Fruit fly (Drosophila melanogaster) whole organism, embryonic: ENCODE data around the gene CG34179.

Source experiments
- Atf6 ChIP-seq: fragments of 200-800 bp; sonication (Bioruptor generic); IDR thresholded peaks from 2 replicates; pipeline ENCODE4 v1.3.6; 2022; ENCODE audit warnings: missing biosample characterization, missing genetic modification characterization
- Bgb ChIP-seq: fragments of 200-800 bp; sonication (Bioruptor generic); IDR thresholded peaks from 2 replicates; pipeline ENCODE4 v1.3.6; 2022; ENCODE audit warnings: missing biosample characterization, missing genetic modification characterization; ENCODE audit not compliant: partially characterized antibody
- Blimp-1 ChIP-seq: fragments of 200-800 bp; sonication (Bioruptor generic); optimal IDR thresholded peaks from 3 replicates; lab custom pipeline; 2018; ENCODE audit warnings: missing biosample characterization, missing genetic modification characterization, mild to moderate bottlenecking, moderate library complexity, missing genetic modification reagents
- Bteb2 ChIP-seq: fragments of 200-800 bp; sonication (Bioruptor generic); optimal IDR thresholded peaks from 2 replicates; lab custom pipeline; 2016; ENCODE audit warnings: missing biosample characterization, missing genetic modification characterization
- CG10543 ChIP-seq: fragments of 200-800 bp; sonication (Bioruptor generic); optimal IDR thresholded peaks from 3 replicates; lab custom pipeline; 2017; ENCODE audit warnings: missing biosample characterization, mild to moderate bottlenecking, missing genetic modification characterization, moderate library complexity
- CG10959 ChIP-seq: fragments of 200-800 bp; sonication (Bioruptor generic); IDR thresholded peaks from 2 replicates; pipeline ENCODE4 v1.3.6; 2022; ENCODE audit warnings: missing biosample characterization, missing genetic modification characterization
- CG12104 ChIP-seq: fragments of 200-800 bp; sonication (Bioruptor generic); optimal IDR thresholded peaks from 3 replicates; lab custom pipeline; 2016; ENCODE audit warnings: missing biosample characterization, missing genetic modification characterization
- CG12299 ChIP-seq: fragments of 200-800 bp; sonication (Bioruptor generic); optimal IDR thresholded peaks from 2 replicates; lab custom pipeline; 2018; ENCODE audit warnings: missing biosample characterization, mild to moderate bottlenecking, missing genetic modification characterization
- CG13624 ChIP-seq: fragments of 200-800 bp; sonication (Bioruptor generic); optimal IDR thresholded peaks from 2 replicates; lab custom pipeline; 2016; ENCODE audit warnings: missing biosample characterization, missing genetic modification characterization
- CG14667 ChIP-seq: fragments of 200-800 bp; sonication (Bioruptor generic); IDR thresholded peaks from 2 replicates; pipeline ENCODE4 v1.3.6; 2022; ENCODE audit warnings: missing biosample characterization, missing genetic modification characterization
- CG15073 ChIP-seq: fragments of 200-800 bp; sonication (Bioruptor generic); optimal IDR thresholded peaks from 2 replicates; lab custom pipeline; 2016; ENCODE audit warnings: missing biosample characterization, missing genetic modification characterization
- CG1602 ChIP-seq: fragments of 200-800 bp; sonication (Bioruptor generic); optimal IDR thresholded peaks from 3 replicates; lab custom pipeline; 2016; ENCODE audit warnings: missing biosample characterization, missing genetic modification characterization
- CG17612 ChIP-seq: fragments of 200-800 bp; sonication (Bioruptor generic); IDR thresholded peaks from 2 replicates; pipeline ENCODE4 v1.3.6; 2022; ENCODE audit warnings: missing biosample characterization, missing genetic modification characterization
- CG3065 ChIP-seq: fragments of 200-800 bp; sonication (Bioruptor generic); optimal IDR thresholded peaks from 2 replicates; lab custom pipeline; 2016; ENCODE audit warnings: missing biosample characterization, missing genetic modification characterization
- CG31365 ChIP-seq: fragments of 200-800 bp; sonication (Bioruptor generic); optimal IDR thresholded peaks from 2 replicates; lab custom pipeline; 2018; ENCODE audit warnings: missing biosample characterization, mild to moderate bottlenecking, missing genetic modification characterization
- CG33213 ChIP-seq: fragments of 200-800 bp; sonication (Bioruptor generic); optimal IDR thresholded peaks from 3 replicates; lab custom pipeline; 2016; ENCODE audit warnings: missing biosample characterization, missing genetic modification characterization
- CG33557 ChIP-seq: fragments of 200-800 bp; sonication (Bioruptor generic); optimal IDR thresholded peaks from 2 replicates; lab custom pipeline; 2019; ENCODE audit warnings: missing biosample characterization, mild to moderate bottlenecking, missing genetic modification characterization, moderate library complexity
- CG3407 ChIP-seq: fragments of 200-800 bp; sonication (Bioruptor generic); optimal IDR thresholded peaks from 2 replicates; lab custom pipeline; 2018; ENCODE audit warnings: missing biosample characterization, mild to moderate bottlenecking, missing genetic modification characterization
- CG3726 ChIP-seq: fragments of 200-800 bp; sonication (Bioruptor generic); IDR thresholded peaks from 3 replicates; pipeline ENCODE4, ENCODE4 v1.3.6; 2022; ENCODE audit warnings: missing biosample characterization, missing genetic modification characterization
- CG43689 ChIP-seq: fragments of 200-800 bp; sonication (Bioruptor generic); IDR thresholded peaks from 2 replicates; pipeline ENCODE4 v1.3.6; 2022; ENCODE audit warnings: missing biosample characterization, missing genetic modification characterization
- CG4424 ChIP-seq: fragments of 200-800 bp; sonication (Bioruptor generic); optimal IDR thresholded peaks from 3 replicates; lab custom pipeline; 2016; ENCODE audit warnings: missing biosample characterization, missing genetic modification characterization
- CG4707 ChIP-seq: fragments of 200-800 bp; sonication (Bioruptor generic); optimal IDR thresholded peaks from 2 replicates; lab custom pipeline; 2018; ENCODE audit warnings: missing biosample characterization, mild to moderate bottlenecking, missing genetic modification characterization, moderate library complexity
- CG6813 ChIP-seq: fragments of 200-800 bp; sonication (Bioruptor generic); optimal IDR thresholded peaks from 2 replicates; lab custom pipeline; 2017; ENCODE audit warnings: missing biosample characterization, missing genetic modification characterization, mild to moderate bottlenecking, moderate library complexity, missing genetic modification reagents
- CG9609 ChIP-seq: fragments of 200-800 bp; sonication (Bioruptor generic); optimal IDR thresholded peaks from 3 replicates; lab custom pipeline; 2016; ENCODE audit warnings: missing biosample characterization, missing genetic modification characterization
- H15 ChIP-seq: fragments of 200-800 bp; sonication (Bioruptor generic); IDR thresholded peaks from 3 replicates; pipeline ENCODE4 v1.3.6; 2022; ENCODE audit warnings: missing biosample characterization, missing genetic modification characterization
- HLH3B ChIP-seq: fragments of 200-800 bp; sonication (Bioruptor generic); IDR thresholded peaks from 2 replicates; pipeline ENCODE4 v1.3.6; 2022; ENCODE audit warnings: missing biosample characterization, missing genetic modification characterization
- Hr78 ChIP-seq, 2 experiments: fragments of 200-800 bp in 1 of 2; fragments of >200 bp in 1 of 2; sonication (Bioruptor generic) in 1 of 2; optimal IDR thresholded peaks; 2 replicates each; lab custom pipeline; 2017 to 2019; ENCODE audit warnings: missing biosample characterization in 2 of 2, missing genetic modification characterization in 2 of 2, mild to moderate bottlenecking in 1 of 2, moderate library complexity in 1 of 2
- Hsf ChIP-seq: fragments of 200-800 bp; sonication (Bioruptor generic); optimal IDR thresholded peaks from 3 replicates; lab custom pipeline; 2016; ENCODE audit warnings: missing biosample characterization, missing genetic modification characterization
- NK7.1 ChIP-seq: fragments of 200-800 bp; sonication (Bioruptor generic); optimal IDR thresholded peaks from 3 replicates; lab custom pipeline; 2016; ENCODE audit warnings: missing biosample characterization, missing genetic modification characterization
- Neu2 ChIP-seq: fragments of 200-800 bp; sonication (Bioruptor generic); optimal IDR thresholded peaks from 3 replicates; lab custom pipeline; 2016; ENCODE audit warnings: missing biosample characterization, missing genetic modification characterization, borderline replicate concordance
- Stat92E ChIP-seq, 3 experiments: fragments of >200 bp in 2 of 3; fragments of 200-800 bp in 1 of 3; sonication (Bioruptor generic) in 1 of 3; optimal IDR thresholded peaks; 2 replicates each; lab custom pipeline; 2017 to 2019; ENCODE audit warnings: missing biosample characterization in 3 of 3, missing genetic modification characterization in 3 of 3, mild to moderate bottlenecking in 1 of 3, moderate library complexity in 1 of 3
- TFAM ChIP-seq: fragments of 200-800 bp; sonication (Bioruptor generic); optimal IDR thresholded peaks from 2 replicates; lab custom pipeline; 2017; ENCODE audit warnings: missing biosample characterization, missing genetic modification characterization, inconsistent platforms
- ab ChIP-seq: fragments of 200-800 bp; sonication (Bioruptor generic); optimal IDR thresholded peaks from 2 replicates; lab custom pipeline; 2016; ENCODE audit warnings: missing biosample characterization, missing genetic modification characterization
- amos ChIP-seq: fragments of 200-800 bp; sonication (Bioruptor generic); IDR thresholded peaks from 2 replicates; pipeline ENCODE4 v1.3.6; 2022; ENCODE audit warnings: missing biosample characterization, missing genetic modification characterization; ENCODE audit not compliant: partially characterized antibody
- btn ChIP-seq: fragments of 200-800 bp; sonication (Bioruptor generic); optimal IDR thresholded peaks from 2 replicates; lab custom pipeline; 2016; ENCODE audit warnings: missing biosample characterization, missing genetic modification characterization
- dmrt99B ChIP-seq: fragments of 200-800 bp; sonication (Bioruptor generic); optimal IDR thresholded peaks from 2 replicates; lab custom pipeline; 2018; ENCODE audit warnings: missing biosample characterization, mild to moderate bottlenecking, missing genetic modification characterization, moderate library complexity
- gfzf ChIP-seq: fragments of 200-800 bp; sonication (Bioruptor generic); optimal IDR thresholded peaks from 2 replicates; lab custom pipeline; 2016; ENCODE audit warnings: missing biosample characterization, mild to moderate bottlenecking, missing genetic modification characterization, moderate library complexity
- grn ChIP-seq: fragments of 200-800 bp; sonication (Bioruptor generic); optimal IDR thresholded peaks from 3 replicates; lab custom pipeline; 2017; ENCODE audit warnings: missing biosample characterization, missing genetic modification characterization
- gsb ChIP-seq: fragments of 200-800 bp; sonication (Bioruptor generic); IDR thresholded peaks from 2 replicates; pipeline ENCODE4 v1.3.6; 2022; ENCODE audit warnings: missing biosample characterization, missing genetic modification characterization
- insv ChIP-seq, 2 experiments: fragments of 200-800 bp; sonication (Bioruptor generic); optimal IDR thresholded peaks; 3 replicates each; lab custom pipeline; 2016 to 2018; ENCODE audit warnings: missing biosample characterization in 2 of 2, missing genetic modification characterization in 2 of 2
- kni ChIP-seq: fragments of 200-800 bp; sonication (Bioruptor generic); optimal IDR thresholded peaks from 3 replicates; lab custom pipeline; 2017; ENCODE audit warnings: mild to moderate bottlenecking, missing biosample characterization, missing genetic modification reagents, missing genetic modification characterization
- luna ChIP-seq: fragments of 200-800 bp; sonication (Bioruptor generic); optimal IDR thresholded peaks from 2 replicates; lab custom pipeline; 2016; ENCODE audit warnings: missing biosample characterization, missing genetic modification characterization
- oc ChIP-seq: fragments of 200-800 bp; sonication (Bioruptor generic); optimal IDR thresholded peaks from 2 replicates; lab custom pipeline; 2018; ENCODE audit warnings: missing biosample characterization, mild to moderate bottlenecking, missing genetic modification characterization, moderate library complexity
- pzg ChIP-seq: fragments of 200-800 bp; sonication (Bioruptor generic); optimal IDR thresholded peaks from 3 replicates; lab custom pipeline; 2018; ENCODE audit warnings: missing biosample characterization, mild to moderate bottlenecking, missing genetic modification characterization, moderate library complexity
- row ChIP-seq: fragments of 200-800 bp; sonication (Bioruptor generic); IDR thresholded peaks from 3 replicates; pipeline ENCODE4 v1.3.6; 2022; ENCODE audit warnings: missing biosample characterization, missing genetic modification characterization
- slou ChIP-seq: fragments of 200-800 bp; sonication (Bioruptor generic); optimal IDR thresholded peaks from 3 replicates; lab custom pipeline; 2016; ENCODE audit warnings: missing biosample characterization, missing genetic modification characterization
- trh ChIP-seq: fragments of 200-800 bp; sonication (Bioruptor generic); optimal IDR thresholded peaks from 2 replicates; lab custom pipeline; 2016; ENCODE audit warnings: missing biosample characterization, missing genetic modification characterization
- unc-4 ChIP-seq: fragments of 200-800 bp; sonication (Bioruptor generic); IDR thresholded peaks from 2 replicates; pipeline ENCODE4 v1.3.6; 2022; ENCODE audit warnings: missing biosample characterization, missing genetic modification characterization; ENCODE audit not compliant: partially characterized antibody

Gene CG34179

dm6 chr2L:6088371-6089365 is 40.2 kb upstream of the CG34179 start (continued):
- TF ChIP-seq oc (tag; lab: Kevin White, UChicago), result peak; percentile 68
- no peak for TF ChIP-seq gfzf (GFP tag; lab: Kevin White, UChicago)
- TF ChIP-seq HLH3B (GFP tag; lab: Robert Waterston, UW), result no peak
- TF ChIP-seq CG15073, result no peak
- 0 out of 2 replicates have a peak, but pooled peaks have one; percentile 38 for TF ChIP-seq unc-4 (GFP tag; lab: Robert Waterston, UW)
- TF ChIP-seq TFAM (GFP tag; lab: Kevin White, UChicago), result no peak
- peak; percentile 98 for TF ChIP-seq CG10543 (GFP tag; lab: Kevin White, UChicago)
- no peak for TF ChIP-seq CG12104 (GFP tag; lab: Kevin White, UChicago)
- TF ChIP-seq insv (GFP tag; optimal IDR thresholded peaks at IDR 0.05; lab: Kevin White, UChicago), result peak in 1 of 2 experiments; percentile 73
- TF ChIP-seq CG10959 (GFP tag; lab: Robert Waterston, UW), result no peak
- TF ChIP-seq Atf6 (GFP tag; lab: Robert Waterston, UW), result no peak
- no peak for TF ChIP-seq NK7.1 (GFP tag; lab: Kevin White, UChicago)
- TF ChIP-seq Bgb (GFP tag; lab: Robert Waterston, UW), result peak; percentile 75
- no peak for TF ChIP-seq Neu2 (GFP tag; lab: Kevin White, UChicago)
- peak; percentile 97 for TF ChIP-seq kni (GFP tag; lab: Kevin White, UChicago)
- peak; percentile 97 for TF ChIP-seq Blimp-1 (GFP tag; lab: Kevin White, UChicago)
- TF ChIP-seq slou (GFP tag; lab: Kevin White, UChicago), result no peak
- TF ChIP-seq luna (GFP tag; lab: Kevin White, UChicago), result no peak
- TF ChIP-seq CG1602 (GFP tag; lab: Kevin White, UChicago), result no peak
- TF ChIP-seq CG43689 (GFP tag; lab: Robert Waterston, UW), result no peak
- no peak for TF ChIP-seq btn (GFP tag; lab: Kevin White, UChicago)
- TF ChIP-seq Hsf (GFP tag; lab: Kevin White, UChicago), result no peak
- TF ChIP-seq CG3407 (GFP tag; lab: Kevin White, UChicago), result no peak
- peak; percentile 67 for TF ChIP-seq CG4707 (GFP tag; lab: Kevin White, UChicago)
- TF ChIP-seq ab (GFP tag; lab: Kevin White, UChicago), result peak; percentile 73
- TF ChIP-seq amos (GFP tag; lab: Robert Waterston, UW), result peak; percentile 42; the same call in 1 of the 2 replicates
- no peak for TF ChIP-seq pzg (GFP tag; lab: Kevin White, UChicago)
- TF ChIP-seq grn (GFP tag; lab: Kevin White, UChicago), result peak; percentile 13
- no peak for TF ChIP-seq trh (GFP tag; lab: Kevin White, UChicago)
- peak; percentile 19 for TF ChIP-seq Bteb2 (GFP tag; lab: Kevin White, UChicago)
- no peak for TF ChIP-seq CG9609
- no peak for TF ChIP-seq gsb (GFP tag; lab: Robert Waterston, UW)
- TF ChIP-seq CG33557, result peak; percentile 50
- TF ChIP-seq CG17612 (GFP tag; lab: Robert Waterston, UW), result no peak
- no peak for TF ChIP-seq H15 (GFP tag; lab: Robert Waterston, UW)
- peak; percentile 14; the same call in 2 of the 3 replicates for TF ChIP-seq row (GFP tag; lab: Robert Waterston, UW)
- peak; percentile 42 for TF ChIP-seq CG6813
- TF ChIP-seq Hr78 (GFP tag; optimal IDR thresholded peaks at IDR 0.05; lab: Kevin White, UChicago), result peak in 1 of 2 experiments; percentile 82
- no peak for TF ChIP-seq CG3726
- peak; percentile 10 for TF ChIP-seq dmrt99B (tag; lab: Kevin White, UChicago)
- TF ChIP-seq CG12299 (tag; lab: Kevin White, UChicago), result peak; percentile 13
- peak in 1 of 3 experiments; percentile 70 for TF ChIP-seq Stat92E (GFP tag; optimal IDR thresholded peaks at IDR 0.05; lab: Kevin White, UChicago)
- no peak for TF ChIP-seq CG14667 (GFP tag; lab: Robert Waterston, UW)
- TF ChIP-seq CG33213 (GFP tag; lab: Kevin White, UChicago), result no peak
- TF ChIP-seq CG3065 (GFP tag; lab: Kevin White, UChicago), result peak; percentile 46
- peak; percentile 23 for TF ChIP-seq CG13624 (GFP tag; lab: Kevin White, UChicago)
- TF ChIP-seq CG31365, result no peak
- no peak for TF ChIP-seq CG4424 (GFP tag; lab: Kevin White, UChicago)
